Fruit fly (Drosophila melanogaster) whole organism, embryonic: ENCODE data around the gene CG15414.

Experiments used
- CG10274 ChIP-seq: fragments of 200-800 bp; sonication (Bioruptor generic); optimal IDR thresholded peaks from 3 replicates; lab custom pipeline; 2017; ENCODE audit warnings: missing biosample characterization, mild to moderate bottlenecking, missing genetic modification characterization
- CG30431 ChIP-seq: fragments of 200-800 bp; sonication (Bioruptor generic); optimal IDR thresholded peaks from 2 replicates; lab custom pipeline; 2017; ENCODE audit warnings: missing biosample characterization, missing genetic modification characterization
- CG31365 ChIP-seq: fragments of 200-800 bp; sonication (Bioruptor generic); optimal IDR thresholded peaks from 2 replicates; lab custom pipeline; 2018; ENCODE audit warnings: missing biosample characterization, mild to moderate bottlenecking, missing genetic modification characterization
- Dip2 ChIP-seq: fragments of 200-800 bp; sonication (Bioruptor generic); IDR thresholded peaks from 2 replicates; pipeline ENCODE4 v1.3.6; 2022; ENCODE audit warnings: missing biosample characterization, missing genetic modification characterization
- GATAe ChIP-seq: fragments of 200-800 bp; sonication (Bioruptor generic); conservative IDR thresholded peaks from 2 replicates; pipeline ENCODE4 v1.3.6; 2022; ENCODE audit warnings: missing biosample characterization, missing genetic modification characterization
- HLH54F ChIP-seq: fragments of 200-800 bp; sonication (Bioruptor generic); optimal IDR thresholded peaks from 3 replicates; lab custom pipeline; 2016; ENCODE audit warnings: missing biosample characterization, missing genetic modification characterization
- pho ChIP-seq: fragments of 200-800 bp; sonication (Bioruptor generic); optimal IDR thresholded peaks from 2 replicates; lab custom pipeline; 2016; ENCODE audit warnings: missing biosample characterization, missing genetic modification characterization

DNA sequence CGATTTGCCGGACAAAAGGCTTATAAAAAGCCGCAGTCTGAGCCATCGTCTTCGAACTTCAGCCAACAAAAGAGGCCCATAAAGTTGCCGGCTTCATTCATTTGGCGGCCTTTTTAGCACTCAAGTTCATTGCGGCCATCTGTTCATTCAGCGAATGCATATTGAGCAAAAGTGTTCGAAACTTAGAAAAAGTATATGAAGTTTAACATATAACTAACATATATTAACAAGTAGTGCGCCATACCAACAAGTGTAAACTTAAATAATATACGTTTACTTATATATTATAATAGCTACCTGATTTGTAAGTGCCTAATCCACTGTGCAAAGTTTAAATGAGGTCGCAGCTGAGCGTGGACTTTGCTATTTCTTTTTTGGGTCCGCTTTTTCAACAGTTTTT, 54.5 kb downstream of the CG15414 start:
- TF ChIP-seq HLH54F (GFP tag; lab: Kevin White, UChicago): no peak
- TF ChIP-seq Dip2 (GFP tag; lab: Robert Waterston, UW): no peak
- no peak for TF ChIP-seq pho (GFP tag; lab: Kevin White, UChicago)
- no peak for TF ChIP-seq CG10274
- no peak for TF ChIP-seq CG30431 (GFP tag; lab: Kevin White, UChicago)
- no peak for TF ChIP-seq GATAe (GFP tag; lab: Robert Waterston, UW)
- no peak for TF ChIP-seq CG31365 (tag; lab: Kevin White, UChicago)
